Fruit fly (Drosophila melanogaster): ENCODE measurements around the gene Tailor.

DNA sequence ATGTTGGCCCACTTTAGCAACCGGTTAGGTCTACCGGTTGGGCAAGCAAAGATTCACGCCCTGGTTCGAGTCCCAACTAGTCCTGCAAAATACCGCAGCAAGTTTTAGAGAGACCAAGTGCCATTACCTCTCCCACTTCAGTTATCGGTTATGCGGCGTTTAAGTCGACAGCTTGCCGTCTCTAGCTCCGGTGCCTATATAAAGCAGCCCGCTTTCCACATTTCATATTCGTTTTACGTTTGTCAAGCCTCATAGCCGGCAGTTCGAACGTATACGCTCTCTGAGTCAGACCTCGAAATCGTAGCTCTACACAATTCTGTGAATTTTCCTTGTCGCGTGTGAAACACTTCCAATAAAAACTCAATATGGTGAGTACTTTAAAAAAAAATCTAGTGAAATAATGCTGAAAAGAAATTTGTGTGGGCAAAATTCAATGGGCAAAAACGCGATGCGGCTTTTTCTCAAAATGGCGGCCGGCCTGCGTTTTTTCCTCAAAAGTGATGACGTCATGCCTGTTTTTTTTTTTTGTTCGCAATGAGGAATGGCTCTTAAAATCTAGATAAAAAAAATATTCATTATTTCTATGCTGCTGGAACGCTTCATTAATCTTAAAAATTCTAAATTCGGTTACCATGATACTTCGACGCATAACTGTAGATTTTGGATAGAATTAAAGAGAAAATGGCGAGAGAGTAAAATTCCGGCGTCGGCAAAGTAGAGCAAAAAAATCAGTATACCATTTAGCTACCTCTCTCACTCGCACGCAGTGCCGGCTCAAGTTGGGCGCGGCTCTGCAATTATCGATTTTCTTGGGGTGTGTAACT is 706 bp upstream of the Tailor start, which contains the start of gene alphaTub84B:
- TF ChIP-seq CG8478 (optimal IDR thresholded peaks at IDR 0.05), result no peak
- TF ChIP-seq CTCF (optimal IDR thresholded peaks at IDR 0.05), result peak; percentile 49 to 59

Data from S2 (cell line).